Fruit fly (Drosophila melanogaster): ENCODE results near the gene Hr96.

Gene Hr96

DNA sequence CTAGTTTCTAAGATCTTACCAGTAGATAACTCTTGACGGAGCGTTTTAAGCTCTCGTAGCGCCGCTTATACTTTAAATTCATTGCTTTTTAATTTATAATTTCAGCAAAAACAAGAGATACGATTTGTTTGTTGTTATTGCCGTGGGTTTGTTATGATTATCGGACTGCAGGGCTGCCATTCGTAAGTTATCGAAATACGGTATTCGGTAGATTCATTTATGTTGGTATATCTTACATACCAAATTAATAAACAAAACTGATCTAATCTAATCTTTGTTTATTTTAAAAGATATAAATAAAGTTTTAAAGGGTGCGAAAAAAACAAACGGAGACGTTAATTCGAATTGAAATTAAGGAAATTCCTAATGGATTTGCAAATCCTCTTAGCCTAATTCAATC, 31.0 kb downstream of the Hr96 start, which contains the start of the genes CG31111 and stac:
Gene CG31111, minus strand, starts transcription at position 162 of the 400 bp plus-strand sequence.
Gene stac, plus strand, starts transcription at position 271 of the 400 bp plus-strand sequence.
- TF ChIP-seq CG17801 (GFP tag; optimal IDR thresholded peaks at IDR 0.05; ENCODE audit: partially characterized antibody): no peak

DNA sequence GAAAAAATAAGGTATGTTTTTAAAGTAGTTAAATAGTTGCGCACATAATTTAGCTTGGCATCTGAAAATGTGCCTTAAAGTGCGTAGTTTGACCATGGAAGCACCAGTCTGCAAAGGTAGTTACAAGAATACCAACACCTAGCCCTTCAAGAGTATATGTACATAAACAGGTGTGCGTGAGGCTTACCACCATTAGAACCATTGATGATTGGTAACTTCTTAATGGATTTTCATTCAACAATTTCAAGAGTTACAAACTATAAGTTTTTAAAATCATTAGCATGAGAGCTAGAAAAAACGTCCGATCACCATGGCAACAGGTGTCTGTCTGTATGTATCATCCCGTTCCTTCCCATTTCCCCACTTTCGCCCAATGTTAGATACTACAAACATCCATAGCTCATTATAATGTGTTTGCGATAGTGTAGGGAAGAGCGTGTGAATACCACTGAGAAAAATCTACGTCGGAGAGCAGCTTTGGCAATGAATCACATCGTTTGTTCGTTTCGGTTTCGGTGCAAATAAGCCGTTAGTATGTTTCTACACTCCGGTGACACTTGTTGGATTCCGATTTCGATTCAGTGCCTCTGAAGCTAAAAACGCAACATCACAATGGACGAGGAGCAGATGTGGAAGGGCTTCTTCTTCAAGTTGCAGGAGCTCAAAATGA, 31.6 kb downstream of the Hr96 start:
- TF ChIP-seq CG17801 (GFP tag; optimal IDR thresholded peaks at IDR 0.05; ENCODE audit: partially characterized antibody): no peak

DNA sequence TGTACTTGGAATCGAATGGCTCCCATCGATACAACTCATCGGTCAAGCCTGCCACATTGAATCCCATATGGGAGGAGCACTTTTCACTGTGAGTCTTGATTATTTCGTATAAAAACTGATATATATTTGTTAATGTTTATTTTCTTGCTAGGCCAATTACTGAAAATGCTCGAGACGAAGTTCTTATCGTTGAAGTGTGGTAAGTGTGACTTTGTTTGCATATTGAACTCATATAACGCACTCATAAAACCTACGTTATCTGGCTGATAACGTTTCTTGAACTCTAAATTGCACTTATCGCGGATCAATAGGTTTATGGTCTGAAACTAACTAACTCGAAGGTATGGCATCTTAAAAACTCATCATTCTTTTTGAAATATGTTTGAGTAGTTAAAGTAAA, 35.4 kb downstream of the Hr96 start:
- no peak for TF ChIP-seq CG17801 (GFP tag; optimal IDR thresholded peaks at IDR 0.05; ENCODE audit: partially characterized antibody)

DNA sequence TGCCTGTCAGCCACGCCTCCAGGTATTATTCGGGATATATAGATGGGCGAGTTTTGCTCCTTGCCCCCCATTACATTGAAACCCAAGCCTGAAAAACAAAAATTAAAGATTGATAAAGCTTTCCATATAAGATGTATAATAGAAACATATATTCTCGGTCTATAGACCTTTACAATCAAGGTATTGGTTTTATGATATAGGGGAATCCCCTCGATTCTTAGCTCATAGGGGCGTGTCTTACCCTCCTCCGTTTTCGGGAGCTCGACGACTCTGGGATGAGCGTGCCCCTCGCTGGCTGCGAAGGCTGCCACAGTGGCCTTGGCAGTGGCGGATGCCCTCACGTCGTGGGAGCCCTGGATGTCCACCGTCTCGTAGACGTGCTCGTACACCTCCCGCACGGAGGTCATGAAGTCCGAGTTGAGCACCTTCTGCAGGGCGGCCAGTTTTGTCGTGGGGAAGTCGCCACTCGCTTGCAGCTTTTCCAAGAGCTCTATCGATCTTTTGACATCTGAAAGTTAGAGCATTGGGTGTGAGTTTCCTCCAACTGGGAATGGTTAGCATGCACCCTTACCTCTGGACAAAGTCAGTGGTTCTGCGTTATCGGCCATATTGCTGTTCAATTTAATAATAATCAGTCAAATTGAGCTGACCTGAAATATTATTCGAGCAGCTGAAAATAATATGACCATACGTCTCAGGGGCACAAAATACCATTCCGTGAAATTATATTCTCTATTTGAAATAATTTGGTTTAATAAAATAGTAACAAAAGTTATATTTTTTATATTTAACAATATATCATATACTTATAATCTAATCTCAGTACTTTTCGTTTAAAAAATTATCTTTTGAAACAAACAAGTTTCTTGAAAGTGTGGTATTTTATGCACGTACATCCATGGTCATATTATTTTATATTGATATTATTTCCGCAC, 40.1 kb downstream of the Hr96 start, which contains the start of the genes veli and PQBP1:
Gene veli, minus strand, starts transcription at position 685 of the 935 bp plus-strand sequence.
Gene PQBP1, plus strand, starts transcription at position 885 of the 935 bp plus-strand sequence.
- peak; percentile 39 for TF ChIP-seq CG17801 (GFP tag; optimal IDR thresholded peaks at IDR 0.05; ENCODE audit: partially characterized antibody)

DNA sequence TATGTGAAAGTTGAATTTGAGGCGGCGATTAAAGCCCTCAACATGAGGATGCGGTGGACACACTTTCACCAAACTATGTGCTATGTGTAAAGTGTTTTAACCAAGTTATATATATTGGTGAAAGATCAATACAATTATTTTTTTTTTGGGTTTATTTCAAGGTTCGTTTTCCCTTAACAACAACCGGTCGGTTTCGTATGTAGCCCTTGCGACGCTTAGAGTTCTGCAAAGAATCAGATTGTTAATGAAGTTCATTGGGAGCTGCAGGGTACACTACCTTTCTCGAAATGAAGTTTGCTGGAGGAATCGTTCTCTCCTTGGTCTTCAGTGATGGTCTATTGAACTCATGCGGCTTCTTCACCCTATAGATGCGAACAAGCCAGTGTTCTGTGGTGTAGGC, 41.8 kb downstream of the Hr96 start:
- no peak for TF ChIP-seq CG17801 (GFP tag; optimal IDR thresholded peaks at IDR 0.05; ENCODE audit: partially characterized antibody)

DNA sequence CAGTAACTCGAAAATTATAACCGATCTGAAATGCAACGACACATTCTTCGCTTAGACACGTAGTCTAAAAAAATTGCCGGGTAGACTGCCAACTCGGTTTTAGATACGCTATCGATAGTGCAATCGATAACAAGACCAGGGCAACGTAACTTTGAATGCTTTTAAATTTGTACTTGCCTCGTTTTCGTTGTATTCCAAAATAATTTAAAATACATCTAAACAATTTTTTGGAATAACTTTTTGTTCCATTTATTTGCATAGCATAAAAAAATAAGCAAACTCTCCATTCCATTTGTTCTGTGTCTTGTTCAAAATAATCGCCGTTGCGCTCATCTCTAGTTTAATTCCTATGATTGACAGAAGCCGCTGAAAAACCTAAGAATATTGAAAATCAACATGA, 44.5 kb downstream of the Hr96 start, which contains the start of the genes Stt3B and CG11839:
Gene Stt3B, minus strand, starts transcription at position 69 of the 400 bp plus-strand sequence.
Gene CG11839, plus strand, starts transcription at position 359 of the 400 bp plus-strand sequence.
- TF ChIP-seq CG17801 (GFP tag; optimal IDR thresholded peaks at IDR 0.05; ENCODE audit: partially characterized antibody): peak; percentile 77

DNA sequence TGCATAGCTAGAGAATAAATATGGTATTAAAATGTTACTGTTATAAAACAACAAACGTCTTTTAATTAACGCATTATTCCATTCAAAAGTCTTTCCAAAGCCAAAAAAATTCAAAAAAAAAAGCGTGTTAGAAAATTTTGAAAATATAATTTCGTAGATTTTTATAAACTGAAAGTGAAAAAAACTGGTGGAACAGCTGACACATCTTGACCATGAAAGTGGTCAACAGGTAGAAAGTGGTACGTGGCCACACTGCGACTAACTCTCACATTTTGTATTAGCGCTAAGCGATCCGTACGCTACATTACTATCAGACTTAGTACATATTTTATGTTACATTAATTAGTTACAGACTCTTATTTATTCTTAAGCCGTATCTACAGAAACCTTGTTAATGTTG, 45.8 kb downstream of the Hr96 start, which contains the start of gene CG11836:
Gene CG11836, plus strand, starts transcription at position 256 of the 400 bp plus-strand sequence.
- no peak for TF ChIP-seq CG17801 (GFP tag; optimal IDR thresholded peaks at IDR 0.05; ENCODE audit: partially characterized antibody)

DNA sequence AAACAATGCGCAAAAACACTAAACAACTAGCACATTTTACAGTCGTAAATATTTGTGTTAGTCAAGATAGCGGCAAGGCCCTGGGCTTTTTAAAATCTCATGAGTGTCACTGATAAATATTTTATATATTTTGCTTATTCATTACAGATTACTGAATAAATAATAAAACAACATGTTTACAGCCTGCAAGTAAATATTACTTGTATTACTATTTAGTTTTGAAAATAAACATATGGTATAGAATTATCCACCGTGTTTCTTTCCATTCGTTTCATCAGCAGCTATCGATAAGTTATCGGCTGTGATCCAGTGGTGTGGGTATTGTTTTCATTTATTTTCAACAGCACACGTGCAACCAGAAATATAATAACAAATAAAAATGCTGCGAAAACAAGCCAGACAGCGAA, 49.5 kb downstream of the Hr96 start, which contains the start of the genes shams and CG11920:
Gene shams, minus strand, starts transcription at position 50 of the 407 bp plus-strand sequence.
Gene CG11920, plus strand, starts transcription at position 320 of the 407 bp plus-strand sequence.
- peak; percentile 23 for TF ChIP-seq CG17801 (GFP tag; optimal IDR thresholded peaks at IDR 0.05; ENCODE audit: partially characterized antibody)

DNA sequence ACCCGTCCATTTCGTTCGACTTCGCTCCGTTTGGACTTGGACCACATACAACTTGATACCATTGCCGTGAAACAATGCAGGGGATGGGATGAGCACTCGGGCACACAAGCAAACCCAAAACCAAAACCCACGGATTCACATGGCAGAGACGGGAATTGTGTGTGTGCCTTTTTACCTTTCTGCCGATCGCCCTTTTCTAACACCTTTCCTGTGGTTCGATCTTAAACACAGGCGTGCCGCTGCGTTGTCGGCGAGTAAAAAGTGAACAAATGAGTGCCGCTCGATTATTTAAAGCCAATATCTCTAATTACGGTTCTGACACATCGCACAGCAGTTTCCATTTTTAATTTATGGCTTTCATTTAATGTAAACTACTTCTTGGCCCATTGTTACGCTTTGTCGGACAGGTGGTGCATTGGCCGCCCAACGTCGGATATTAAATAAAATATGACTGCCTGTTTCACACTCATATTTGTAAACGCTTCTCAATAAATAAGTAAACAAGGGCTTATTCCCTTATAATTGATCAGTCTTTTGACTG, 52.3 kb downstream of the Hr96 start:
- no peak for TF ChIP-seq CG17801 (GFP tag; optimal IDR thresholded peaks at IDR 0.05; ENCODE audit: partially characterized antibody)

DNA sequence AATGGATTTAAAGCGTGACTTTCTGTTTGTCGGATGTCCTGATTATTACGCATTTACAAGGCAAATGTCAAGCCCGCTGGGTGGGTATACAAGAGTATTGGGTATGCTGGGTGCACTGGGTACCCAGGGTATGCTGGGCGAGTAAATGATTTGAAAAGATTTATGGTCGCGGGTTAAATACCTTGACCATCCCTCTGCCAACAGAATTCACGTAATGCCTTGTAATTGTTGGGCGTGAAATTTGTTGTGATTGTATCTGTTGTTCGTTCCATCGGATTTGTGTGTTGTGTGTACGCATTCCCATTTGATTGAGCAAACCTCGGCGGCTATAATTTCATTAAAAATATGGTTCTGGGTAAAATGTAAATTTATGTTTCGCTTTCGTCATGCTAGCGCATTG, 53.6 kb downstream of the Hr96 start:
- no peak for TF ChIP-seq CG17801 (GFP tag; optimal IDR thresholded peaks at IDR 0.05; ENCODE audit: partially characterized antibody)
